Worm (Caenorhabditis elegans) whole organism, mixed stage, embryonic: ENCODE measurements around the gene T19D12.9.

ENCODE experiments used
- M03D4.4 ChIP-seq: sonication (generic microtip); optimal IDR thresholded peaks from 2 replicates; lab custom pipeline; 2017; ENCODE audit warnings: mild to moderate bottlenecking, missing genetic modification characterization, missing compliant biosample characterization
- elt-3 ChIP-seq: fragments of 150-350 bp; optimal IDR thresholded peaks from 2 replicates; lab custom pipeline; 2014; ENCODE audit warnings: missing biosample characterization, missing genetic modification characterization
- lin-13 ChIP-seq: fragments of 150-350 bp; optimal IDR thresholded peaks from 2 replicates; lab custom pipeline; 2014; ENCODE audit warnings: missing biosample characterization, missing genetic modification characterization
- nhr-2 ChIP-seq: fragments of 150-350 bp; optimal IDR thresholded peaks from 2 replicates; lab custom pipeline; 2014; ENCODE audit warnings: missing biosample characterization, missing genetic modification characterization
- nhr-237 ChIP-seq: fragments of 150-350 bp; optimal IDR thresholded peaks from 2 replicates; lab custom pipeline; 2014; ENCODE audit warnings: missing biosample characterization, missing genetic modification characterization
- sptf-1 ChIP-seq: sonication (generic microtip); optimal IDR thresholded peaks from 2 replicates; lab custom pipeline; 2017; ENCODE audit warnings: mild to moderate bottlenecking, missing genetic modification characterization, moderate library complexity, missing compliant biosample characterization
- tbx-8 ChIP-seq: fragments of 200-800 bp; sonication (Bioruptor generic); optimal IDR thresholded peaks from 2 replicates; lab custom pipeline; 2018; ENCODE audit warnings: mild to moderate bottlenecking, missing genetic modification characterization, moderate library complexity, missing compliant biosample characterization

- TF ChIP-seq elt-3 (no peak), lin-13 (tag; lab: Kevin White, UChicago) (no peak), nhr-237 (no peak), sptf-1 (tag; lab: Kevin White, UChicago) (no peak), M03D4.4 (tag; lab: Kevin White, UChicago) (no peak), tbx-8 (GFP tag; lab: Kevin White, UChicago) (no peak), nhr-2 (no peak)
Measured at ce11 chrII:6673894-6674293, 19.7 kb upstream of the T19D12.9 start, which contains the start of gene H43E16.1.
